Fruit fly (Drosophila melanogaster) whole organism, embryonic: ENCODE measurements around the gene CG18262.

Source experiments
- Ada2b ChIP-seq: fragments of 200-800 bp; sonication (Bioruptor generic); IDR thresholded peaks from 2 replicates; pipeline ENCODE4 v1.3.6; 2022; ENCODE audit warnings: missing biosample characterization, missing genetic modification characterization
- B-H2 ChIP-seq: fragments of 200-800 bp; sonication (Bioruptor generic); optimal IDR thresholded peaks from 2 replicates; lab custom pipeline; 2018; ENCODE audit warnings: missing biosample characterization, mild to moderate bottlenecking, missing genetic modification characterization
- CG10147 ChIP-seq: fragments of 200-800 bp; sonication (Bioruptor generic); optimal IDR thresholded peaks from 2 replicates; lab custom pipeline; 2019; ENCODE audit warnings: missing biosample characterization, mild to moderate bottlenecking, missing genetic modification characterization, moderate library complexity
- CG10366 ChIP-seq: fragments of 200-800 bp; sonication (Bioruptor generic); IDR thresholded peaks from 2 replicates; pipeline ENCODE4 v1.3.6; 2022; ENCODE audit warnings: missing biosample characterization, missing genetic modification characterization
- CG12104 ChIP-seq: fragments of 200-800 bp; sonication (Bioruptor generic); optimal IDR thresholded peaks from 3 replicates; lab custom pipeline; 2016; ENCODE audit warnings: missing biosample characterization, missing genetic modification characterization
- CG12299 ChIP-seq: fragments of 200-800 bp; sonication (Bioruptor generic); optimal IDR thresholded peaks from 2 replicates; lab custom pipeline; 2018; ENCODE audit warnings: missing biosample characterization, mild to moderate bottlenecking, missing genetic modification characterization
- CG13894 ChIP-seq: fragments of 200-800 bp; sonication (Bioruptor generic); optimal IDR thresholded peaks from 3 replicates; lab custom pipeline; 2018; ENCODE audit warnings: missing biosample characterization, mild to moderate bottlenecking, missing genetic modification characterization, moderate library complexity
- CG14014 ChIP-seq: fragments of 200-800 bp; sonication (Bioruptor generic); IDR thresholded peaks from 2 replicates; pipeline ENCODE4 v1.3.6; 2022; ENCODE audit warnings: missing biosample characterization, missing genetic modification characterization
- CG14710 ChIP-seq: fragments of 200-800 bp; sonication (Bioruptor generic); optimal IDR thresholded peaks from 3 replicates; lab custom pipeline; 2019; ENCODE audit warnings: missing biosample characterization, mild to moderate bottlenecking, missing genetic modification characterization, moderate library complexity
- CG14860 ChIP-seq: fragments of 200-800 bp; sonication (Bioruptor generic); IDR thresholded peaks from 3 replicates; pipeline ENCODE4 v1.3.6; 2022; ENCODE audit warnings: missing biosample characterization, missing genetic modification characterization; ENCODE audit not compliant: partially characterized antibody
- CG15514 ChIP-seq: fragments of 200-800 bp; sonication (Bioruptor generic); optimal IDR thresholded peaks from 3 replicates; lab custom pipeline; 2017; ENCODE audit warnings: missing biosample characterization, missing genetic modification characterization, mild to moderate bottlenecking, moderate library complexity, missing genetic modification reagents
- CG2116 ChIP-seq: fragments of 200-800 bp; sonication (Bioruptor generic); optimal IDR thresholded peaks from 3 replicates; lab custom pipeline; 2018; ENCODE audit warnings: missing biosample characterization, mild to moderate bottlenecking, missing genetic modification characterization
- CG2120 ChIP-seq: fragments of 200-800 bp; sonication (Bioruptor generic); optimal IDR thresholded peaks from 3 replicates; lab custom pipeline; 2016; ENCODE audit warnings: missing biosample characterization, missing genetic modification characterization
- CG31224 ChIP-seq: fragments of 200-800 bp; sonication (Bioruptor generic); IDR thresholded peaks from 2 replicates; pipeline ENCODE4 v1.3.6; 2022; ENCODE audit warnings: missing biosample characterization, missing genetic modification characterization
- CG32772 ChIP-seq: fragments of 200-800 bp; sonication (Bioruptor generic); IDR thresholded peaks from 2 replicates; pipeline ENCODE4 v1.3.6; 2022; ENCODE audit warnings: missing biosample characterization, missing genetic modification characterization
- CG7556 ChIP-seq: fragments of 200-800 bp; sonication (Bioruptor generic); optimal IDR thresholded peaks from 2 replicates; lab custom pipeline; 2017; ENCODE audit warnings: missing biosample characterization, mild to moderate bottlenecking, missing genetic modification characterization
- CG9797 ChIP-seq: fragments of 200-800 bp; sonication (Bioruptor generic); optimal IDR thresholded peaks from 3 replicates; lab custom pipeline; 2018; ENCODE audit warnings: missing biosample characterization, mild to moderate bottlenecking, missing genetic modification characterization
- CoRest ChIP-seq: fragments of 200-800 bp; sonication (Bioruptor generic); optimal IDR thresholded peaks from 3 replicates; lab custom pipeline; 2018; ENCODE audit warnings: missing biosample characterization, mild to moderate bottlenecking, missing genetic modification characterization, moderate library complexity
- D19B ChIP-seq: fragments of 200-800 bp; sonication (Bioruptor generic); optimal IDR thresholded peaks from 2 replicates; lab custom pipeline; 2017; ENCODE audit warnings: missing biosample characterization, mild to moderate bottlenecking, missing genetic modification characterization
- Doc2 ChIP-seq: fragments of 200-800 bp; sonication (Bioruptor generic); IDR thresholded peaks from 2 replicates; pipeline ENCODE4 v1.3.6; 2022; ENCODE audit warnings: missing biosample characterization, missing genetic modification characterization
- Dp ChIP-seq: fragments of 200-800 bp; sonication (Bioruptor generic); optimal IDR thresholded peaks from 2 replicates; lab custom pipeline; 2018; ENCODE audit warnings: missing biosample characterization, mild to moderate bottlenecking, missing genetic modification characterization, moderate library complexity
- Eip74EF ChIP-seq, 2 experiments: fragments of 200-800 bp in 1 of 2; fragments of >200 bp in 1 of 2; sonication (Bioruptor generic) in 1 of 2; optimal IDR thresholded peaks; 2 replicates each; lab custom pipeline; 2017 to 2019; ENCODE audit warnings: missing biosample characterization in 2 of 2, missing genetic modification characterization in 2 of 2, mild to moderate bottlenecking in 1 of 2, moderate library complexity in 1 of 2
- Elba2 ChIP-seq: fragments of 200-800 bp; sonication (Bioruptor generic); optimal IDR thresholded peaks from 3 replicates; lab custom pipeline; 2016; ENCODE audit warnings: missing biosample characterization, missing genetic modification characterization
- Hr39 ChIP-seq: fragments of >200 bp; optimal IDR thresholded peaks from 2 replicates; lab custom pipeline; 2017
- MTF-1 ChIP-seq: fragments of 200-800 bp; sonication (Bioruptor generic); optimal IDR thresholded peaks from 2 replicates; lab custom pipeline; 2018; ENCODE audit warnings: missing biosample characterization, mild to moderate bottlenecking, missing genetic modification characterization, borderline replicate concordance
- Max ChIP-seq: fragments of 200-800 bp; sonication (Bioruptor generic); optimal IDR thresholded peaks from 2 replicates; lab custom pipeline; 2016; ENCODE audit warnings: missing biosample characterization, mild to moderate bottlenecking, missing genetic modification characterization
- PHDP ChIP-seq: fragments of 200-800 bp; sonication (Bioruptor generic); optimal IDR thresholded peaks from 3 replicates; lab custom pipeline; 2018; ENCODE audit warnings: missing biosample characterization, mild to moderate bottlenecking, missing genetic modification characterization, moderate library complexity
- Sin3A ChIP-seq: fragments of >200 bp; optimal IDR thresholded peaks from 2 replicates; lab custom pipeline; 2018
- Sry-β ChIP-seq: fragments of 200-800 bp; sonication (Bioruptor generic); optimal IDR thresholded peaks from 2 replicates; lab custom pipeline; 2018; ENCODE audit warnings: missing biosample characterization, mild to moderate bottlenecking, missing genetic modification characterization, moderate library complexity
- Tbp ChIP-seq: fragments of >200 bp; optimal IDR thresholded peaks from 2 replicates; lab custom pipeline; 2018; ENCODE audit warnings: missing biosample characterization, missing genetic modification characterization
- Xrp1 ChIP-seq: fragments of 200-800 bp; sonication (Bioruptor generic); IDR thresholded peaks from 2 replicates; pipeline ENCODE4 v1.3.6; 2022; ENCODE audit warnings: missing biosample characterization, missing genetic modification characterization
- YL-1 ChIP-seq: fragments of 200-800 bp; sonication (Bioruptor generic); optimal IDR thresholded peaks from 3 replicates; lab custom pipeline; 2017; ENCODE audit warnings: missing biosample characterization, mild to moderate bottlenecking, missing genetic modification characterization
- al ChIP-seq: fragments of 200-800 bp; sonication (Bioruptor generic); IDR thresholded peaks from 2 replicates; pipeline ENCODE4 v1.3.6; 2022; ENCODE audit warnings: missing biosample characterization, missing genetic modification characterization
- bbx ChIP-seq: fragments of 200-800 bp; sonication (Bioruptor generic); IDR thresholded peaks from 2 replicates; pipeline ENCODE4 v1.3.6; 2022; ENCODE audit warnings: missing biosample characterization, missing genetic modification characterization; ENCODE audit not compliant: partially characterized antibody
- corto ChIP-seq: fragments of 200-800 bp; sonication (Bioruptor generic); optimal IDR thresholded peaks from 2 replicates; lab custom pipeline; 2016; ENCODE audit warnings: missing biosample characterization, mild to moderate bottlenecking, missing genetic modification characterization, moderate library complexity
- cwo ChIP-seq: fragments of 200-800 bp; sonication (Bioruptor generic); optimal IDR thresholded peaks from 3 replicates; lab custom pipeline; 2017; ENCODE audit warnings: missing biosample characterization, missing genetic modification characterization, mild to moderate bottlenecking, moderate library complexity, missing genetic modification reagents
- dmrt99B ChIP-seq: fragments of 200-800 bp; sonication (Bioruptor generic); optimal IDR thresholded peaks from 2 replicates; lab custom pipeline; 2018; ENCODE audit warnings: missing biosample characterization, mild to moderate bottlenecking, missing genetic modification characterization, moderate library complexity
- dysf ChIP-seq: fragments of 200-800 bp; sonication (Bioruptor generic); IDR thresholded peaks from 3 replicates; pipeline ENCODE4 v1.3.6; 2022; ENCODE audit warnings: missing biosample characterization, missing genetic modification characterization
- nmo ChIP-seq: fragments of 200-800 bp; sonication (Bioruptor generic); optimal IDR thresholded peaks from 2 replicates; lab custom pipeline; 2018; ENCODE audit warnings: missing biosample characterization, mild to moderate bottlenecking, missing genetic modification characterization, moderate library complexity
- pzg ChIP-seq: fragments of 200-800 bp; sonication (Bioruptor generic); optimal IDR thresholded peaks from 3 replicates; lab custom pipeline; 2018; ENCODE audit warnings: missing biosample characterization, mild to moderate bottlenecking, missing genetic modification characterization, moderate library complexity
- row ChIP-seq: fragments of 200-800 bp; sonication (Bioruptor generic); IDR thresholded peaks from 3 replicates; pipeline ENCODE4 v1.3.6; 2022; ENCODE audit warnings: missing biosample characterization, missing genetic modification characterization
- scrt ChIP-seq: fragments of 200-800 bp; sonication (Bioruptor generic); optimal IDR thresholded peaks from 2 replicates; lab custom pipeline; 2018; ENCODE audit warnings: missing biosample characterization, mild to moderate bottlenecking, missing genetic modification characterization, moderate library complexity
- slp2 ChIP-seq: fragments of 200-800 bp; sonication (Bioruptor generic); optimal IDR thresholded peaks from 2 replicates; lab custom pipeline; 2016; ENCODE audit warnings: missing biosample characterization, missing genetic modification characterization

Gene CG18262

DNA sequence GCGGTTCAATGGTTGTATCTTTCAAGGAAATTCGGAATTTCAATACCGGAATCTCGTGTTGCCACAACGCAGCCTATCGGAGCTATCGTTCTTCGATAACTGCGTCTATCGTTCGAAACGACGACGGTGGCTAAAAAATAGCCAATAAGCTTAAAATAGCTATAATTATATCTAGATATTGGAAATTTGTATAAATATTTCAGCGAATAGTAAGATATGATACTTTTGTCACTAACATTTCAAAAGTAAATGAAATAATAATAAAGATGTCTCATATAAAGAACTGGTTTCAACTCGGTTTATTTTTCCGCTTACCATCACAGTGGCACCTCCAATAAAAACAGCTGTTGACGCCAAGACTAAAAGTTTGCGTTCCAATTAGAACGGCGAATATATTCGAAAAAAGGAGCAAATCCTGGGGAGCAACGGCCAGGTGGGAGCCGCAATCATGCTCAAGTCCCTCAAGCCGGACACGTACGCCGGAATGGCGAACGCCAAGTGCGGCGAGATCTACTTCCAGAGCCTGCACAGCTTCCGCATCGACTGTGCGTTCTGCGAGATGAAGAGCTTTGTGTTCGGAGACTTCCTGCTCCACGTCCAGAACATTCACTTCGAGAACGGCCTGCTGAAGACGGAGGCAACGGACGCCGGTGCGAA lies 7.1 kb upstream of the CG18262 start, which contains the start of the genes alpha-PheRS and CG2129 (continued):
- TF ChIP-seq Dp (GFP tag; lab: Kevin White, UChicago) (peak; percentile 18), YL-1 (GFP tag; lab: Kevin White, UChicago) (peak; percentile 64), nmo (GFP tag; lab: Kevin White, UChicago) (peak; percentile 38), CG12299 (tag; lab: Kevin White, UChicago) (peak; percentile 27), PHDP (peak; percentile 28), Xrp1 (GFP tag; lab: Robert Waterston, UW) (peak; percentile 26; the same call in 1 of the 2 replicates), CG15514 (peak; percentile 96), CG14860 (GFP tag; lab: Robert Waterston, UW) (no peak), Ada2b (0 out of 2 replicates have a peak, but pooled peaks have one; percentile 34), Max (peak; percentile 37), CoRest (tag; lab: Kevin White, UChicago) (peak; percentile 44), CG10147 (peak; percentile 39), CG7556 (GFP tag; lab: Kevin White, UChicago) (peak; percentile 32), dmrt99B (no peak), dysf (GFP tag; lab: Robert Waterston, UW) (peak; percentile 47; the same call in 2 of the 3 replicates), pzg (GFP tag; lab: Kevin White, UChicago) (peak; percentile 40), Eip74EF (GFP tag; optimal IDR thresholded peaks at IDR 0.05; lab: Kevin White, UChicago) (peak in 1 of 2 experiments; percentile 15), bbx (no peak), Sin3A (peak; percentile 23), CG31224 (GFP tag; lab: Robert Waterston, UW) (no peak), CG9797 (GFP tag; lab: Kevin White, UChicago) (peak; percentile 17), Elba2 (peak; percentile 55), row (GFP tag; lab: Robert Waterston, UW) (peak; percentile 79), CG2116 (peak; percentile 60), al (GFP tag; lab: Robert Waterston, UW) (no peak), scrt (GFP tag; lab: Kevin White, UChicago) (no peak), slp2 (GFP tag; lab: Kevin White, UChicago) (no peak), CG10366 (GFP tag; lab: Robert Waterston, UW) (0 out of 2 replicates have a peak, but pooled peaks have one; percentile 27), CG14014 (GFP tag; lab: Robert Waterston, UW) (0 out of 2 replicates have a peak, but pooled peaks have one; percentile 18), CG2120 (peak; percentile 84), CG12104 (GFP tag; lab: Kevin White, UChicago) (no peak), B-H2 (GFP tag; lab: Kevin White, UChicago) (peak; percentile 30)
- TF ChIP-seq, all 482 proteins: peak for 98

DNA sequence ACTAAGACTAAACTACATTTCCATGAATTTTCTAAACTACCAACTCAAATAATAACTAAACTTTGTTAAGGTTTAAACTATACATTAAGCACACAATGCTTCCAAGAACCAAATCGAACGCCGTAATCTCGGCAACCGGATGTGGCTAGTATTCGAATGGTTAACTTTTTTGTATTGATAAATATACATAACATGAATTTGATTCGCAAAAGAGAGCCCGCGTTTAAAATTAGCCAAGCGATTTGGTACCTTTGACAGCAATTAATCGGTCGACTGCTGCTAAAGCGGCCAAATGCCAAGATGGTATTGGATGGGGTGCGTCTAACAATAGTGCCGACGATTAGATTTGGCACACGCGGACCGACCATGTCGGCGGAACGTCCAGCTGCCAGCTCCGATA lies 5.1 kb upstream of the CG18262 start, which contains the start of gene CG15336:
Gene CG15336, plus strand, starts transcription at position 301 of the 400 bp plus-strand sequence.
- no peak for TF ChIP-seq MTF-1 (GFP tag; lab: Kevin White, UChicago)
- TF ChIP-seq Tbp (GFP tag; lab: Kevin White, UChicago) = no peak
- TF ChIP-seq D19B (GFP tag; lab: Kevin White, UChicago) = no peak
- TF ChIP-seq CG32772 (GFP tag; lab: Robert Waterston, UW) = no peak
- no peak for TF ChIP-seq CG14710 (tag; lab: Kevin White, UChicago)
- TF ChIP-seq CG13894 = no peak
- no peak for TF ChIP-seq corto
- no peak for TF ChIP-seq nmo (GFP tag; lab: Kevin White, UChicago)
- no peak for TF ChIP-seq cwo (GFP tag; lab: Kevin White, UChicago)
- no peak for TF ChIP-seq Sry-β (GFP tag; lab: Kevin White, UChicago)
- no peak for TF ChIP-seq Hr39 (lab: Kevin White, UChicago)
- TF ChIP-seq PHDP = no peak
- no peak for TF ChIP-seq Doc2 (GFP tag; lab: Robert Waterston, UW)
- TF ChIP-seq, all 482 proteins: peak for 0
